Worm (Caenorhabditis elegans): Measurements from ENCODE around the gene idpc-3.

Gene idpc-3

DNA sequence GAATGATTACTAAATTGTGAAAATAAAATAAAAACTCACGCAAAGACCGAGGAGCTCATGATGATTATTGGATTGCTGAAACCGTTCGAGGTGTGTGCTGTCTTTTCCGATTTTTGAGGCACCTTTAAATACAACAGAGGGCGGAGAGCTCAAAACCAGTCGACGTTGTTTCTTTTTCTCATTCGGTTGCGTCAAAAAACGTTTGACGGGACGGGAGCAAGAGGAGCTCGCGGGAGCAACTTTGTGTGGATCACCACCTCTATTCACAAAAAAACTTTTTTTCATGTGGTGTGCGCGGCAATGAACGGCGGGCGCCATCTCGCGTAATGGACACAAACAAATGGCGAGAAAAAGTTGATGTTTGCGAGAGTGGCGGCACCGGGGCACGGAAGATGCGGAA, at the start of gene idpc-3:
Gene idpc-3, minus strand, starts transcription at position 101 of the 400 bp plus-strand sequence.
- TF ChIP-seq unc-39 (tag; optimal IDR thresholded peaks at IDR 0.05) (no peak), F26F4.8 (GFP tag; conservative IDR thresholded peaks at IDR 0.05) (no peak), nhr-28 (tag; optimal IDR thresholded peaks at IDR 0.05) (no peak), D1046.2 (GFP tag; IDR thresholded peaks at IDR 0.05) (no peak), dmd-6 (GFP tag; IDR thresholded peaks at IDR 0.05) (no peak), dmd-8 (GFP tag; IDR thresholded peaks at IDR 0.05) (no peak), zip-11 (GFP tag; IDR thresholded peaks at IDR 0.05) (no peak), spr-3 (GFP tag; optimal IDR thresholded peaks at IDR 0.05) (no peak), mdl-1 (tag; optimal IDR thresholded peaks at IDR 0.05) (no peak), lin-29 (GFP tag; IDR thresholded peaks at IDR 0.05) (no peak), nhr-25 (tag; optimal IDR thresholded peaks at IDR 0.05; ENCODE audit: borderline replicate concordance, insufficient read depth) (no peak), Y48G9A.11 (GFP tag; IDR thresholded peaks at IDR 0.05) (no peak), duxl-1 (tag; optimal IDR thresholded peaks at IDR 0.05; ENCODE audit: poor library complexity) (no peak), nhr-76 (tag; optimal IDR thresholded peaks at IDR 0.05) (no peak), mdt-29 (GFP tag; IDR thresholded peaks at IDR 0.05) (no peak), dmd-9 (GFP tag; IDR thresholded peaks at IDR 0.05) (no peak)

DNA sequence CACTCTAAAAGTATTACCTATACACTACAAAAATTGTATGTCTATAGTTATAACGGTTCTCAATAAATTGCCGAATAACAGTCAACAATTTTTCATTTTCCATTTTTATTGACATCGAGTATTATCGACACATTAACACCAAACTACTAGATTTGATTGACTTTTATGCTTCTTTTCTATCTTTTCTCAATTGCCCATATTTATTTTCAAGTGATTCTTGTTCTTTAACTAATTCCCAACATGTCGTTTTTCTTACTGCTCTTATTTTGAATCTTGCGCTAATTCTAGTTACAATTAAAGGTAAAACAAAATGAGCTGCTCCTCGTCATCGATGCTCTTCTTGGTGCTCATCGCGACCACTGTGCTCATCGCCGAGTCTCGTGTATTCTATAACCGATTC, 49.0 kb upstream of the idpc-3 start, which contains the start of gene cthd-1:
Gene cthd-1, plus strand, starts transcription at position 301 of the 400 bp plus-strand sequence.
- TF ChIP-seq nhr-11 (tag; optimal IDR thresholded peaks at IDR 0.05) (no peak), lir-3 (tag; optimal IDR thresholded peaks at IDR 0.05) (no peak), nhr-42 (GFP tag; IDR thresholded peaks at IDR 0.05) (no peak), gei-8 (GFP tag; optimal IDR thresholded peaks at IDR 0.05) (no peak), mxl-3 (GFP tag; optimal IDR thresholded peaks at IDR 0.05) (no peak), F37D6.2 (tag; optimal IDR thresholded peaks at IDR 0.05) (no peak), vab-7 (GFP tag; IDR thresholded peaks at IDR 0.05) (no peak), zfp-2 (tag; optimal IDR thresholded peaks at IDR 0.05) (no peak), unc-62 (GFP tag; optimal IDR thresholded peaks at IDR 0.05 in 1 of 2) (no peak), unc-62 (tag; optimal IDR thresholded peaks at IDR 0.05) (no peak), hmg-1.1 (GFP tag; IDR thresholded peaks at IDR 0.05) (no peak)

DNA sequence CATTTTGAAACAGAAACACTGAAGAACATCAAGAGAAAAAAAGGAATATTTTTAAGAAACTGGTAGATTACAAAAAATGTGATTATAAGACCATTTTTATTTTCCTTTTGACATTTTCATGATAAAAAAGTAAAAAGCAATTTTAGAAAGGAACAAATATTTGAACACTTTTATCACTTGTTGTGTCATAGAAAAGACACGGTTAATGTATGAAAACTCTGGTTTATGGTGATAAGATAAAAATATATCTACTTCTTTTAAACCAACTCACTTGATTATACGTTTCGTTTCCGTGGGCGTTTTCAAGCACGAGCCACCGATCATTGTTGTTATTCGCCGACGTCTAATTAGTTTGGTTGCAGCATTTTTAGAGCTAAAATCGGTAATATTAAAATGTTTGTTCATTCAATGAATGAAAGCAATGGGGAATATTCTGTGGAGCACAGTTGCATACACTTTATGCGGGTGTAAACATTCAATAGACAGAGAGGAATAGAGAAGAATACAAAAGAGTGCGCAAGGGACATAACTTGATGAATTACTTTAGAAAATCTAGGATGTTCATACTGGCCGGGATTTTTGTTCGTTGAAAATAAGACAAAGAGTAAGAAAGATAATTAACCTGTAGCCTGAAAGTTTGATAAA, 44.3 kb upstream of the idpc-3 start, which contains the start of gene sulp-8:
Gene sulp-8, minus strand, starts transcription at position 469 of the 645 bp plus-strand sequence.
- no peak for TF ChIP-seq daf-16 (GFP tag; optimal IDR thresholded peaks at IDR 0.05)
- peak; percentile 63 for TF ChIP-seq daf-16 (tag; optimal IDR thresholded peaks at IDR 0.05)
- no peak for TF ChIP-seq lim-7 (GFP tag; IDR thresholded peaks at IDR 0.05)
- no peak for TF ChIP-seq skn-1 (tag; optimal IDR thresholded peaks at IDR 0.05)
- TF ChIP-seq hif-1 (tag; optimal IDR thresholded peaks at IDR 0.05): no peak
- TF ChIP-seq ama-1 (optimal IDR thresholded peaks at IDR 0.05): no peak
- TF ChIP-seq nhr-28 (tag; optimal IDR thresholded peaks at IDR 0.05): peak; percentile 30
- TF ChIP-seq T26A8.4 (GFP tag; IDR thresholded peaks at IDR 0.05): no peak
- no peak for TF ChIP-seq sdz-12 (GFP tag; optimal IDR thresholded peaks at IDR 0.05)
- TF ChIP-seq dve-1 (tag; optimal IDR thresholded peaks at IDR 0.05; ENCODE audit: insufficient read depth): peak; percentile 25

DNA sequence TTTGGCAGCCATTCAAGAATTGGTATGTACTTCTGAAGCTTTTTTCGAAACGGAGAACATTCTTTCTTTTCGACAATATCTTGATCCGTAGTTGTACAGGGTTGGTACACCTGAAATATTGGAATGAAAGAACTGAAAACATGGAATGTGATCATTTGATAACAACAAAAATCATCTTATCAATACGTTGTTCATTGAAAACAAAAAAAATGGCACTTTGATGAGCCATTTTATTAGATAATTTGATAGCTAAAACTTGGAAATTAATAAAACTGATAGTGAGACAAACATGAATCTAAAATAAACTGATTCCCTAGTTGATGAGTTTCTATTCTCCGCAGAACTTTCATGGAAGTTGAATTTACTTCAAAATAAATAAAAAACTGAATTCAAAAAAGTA, 43.5 kb upstream of the idpc-3 start:
- TF ChIP-seq lin-15B (tag; optimal IDR thresholded peaks at IDR 0.05) (no peak), egl-27 (tag; optimal IDR thresholded peaks at IDR 0.05) (no peak), F44E2.7 (GFP tag; IDR thresholded peaks at IDR 0.05) (no peak), daf-19 (GFP tag; conservative IDR thresholded peaks at IDR 0.05) (no peak), nhr-237 (tag; optimal IDR thresholded peaks at IDR 0.05) (no peak), ces-1 (GFP tag; optimal IDR thresholded peaks at IDR 0.05) (no peak), cey-2 (tag; optimal IDR thresholded peaks at IDR 0.05; ENCODE audit: borderline replicate concordance, insufficient read depth) (no peak), nhr-77 (tag; optimal IDR thresholded peaks at IDR 0.05) (no peak), aly-2 (tag; optimal IDR thresholded peaks at IDR 0.05) (no peak), ctbp-1 (GFP tag; IDR thresholded peaks at IDR 0.05) (no peak), zip-11 (GFP tag; IDR thresholded peaks at IDR 0.05) (no peak), daf-16 (GFP tag; optimal IDR thresholded peaks at IDR 0.05) (no peak), daf-16 (tag; optimal IDR thresholded peaks at IDR 0.05) (peak; percentile 76), unc-39 (tag; optimal IDR thresholded peaks at IDR 0.05) (no peak), dve-1 (tag; optimal IDR thresholded peaks at IDR 0.05; ENCODE audit: insufficient read depth) (peak; percentile 56), F37D6.2 (tag; optimal IDR thresholded peaks at IDR 0.05) (no peak), spr-3 (GFP tag; optimal IDR thresholded peaks at IDR 0.05) (no peak), pqm-1 (tag; optimal IDR thresholded peaks at IDR 0.05) (peak; percentile 30)
